Fruit fly (Drosophila melanogaster): ENCODE data around the gene CG11248.

Gene CG11248

dm6 chr3L:21634152-21634689 is 45.6 kb upstream of the CG11248 start, which contains the start of gene MED1 (continued):
- TF ChIP-seq crol (GFP tag; IDR thresholded peaks at IDR 0.05) (no peak), Rx (GFP tag; IDR thresholded peaks at IDR 0.05) (no peak), bigmax (GFP tag; optimal IDR thresholded peaks at IDR 0.05) (no peak), CG2120 (GFP tag; optimal IDR thresholded peaks at IDR 0.05) (peak; percentile 3), phol (tag; optimal IDR thresholded peaks at IDR 0.05) (peak; percentile 99), CG2875 (GFP tag; optimal IDR thresholded peaks at IDR 0.05) (no peak), Chrac-16 (GFP tag; optimal IDR thresholded peaks at IDR 0.05) (no peak), zen (tag; optimal IDR thresholded peaks at IDR 0.05) (peak; percentile 29), CG4282 (GFP tag; optimal IDR thresholded peaks at IDR 0.05) (no peak), ac (GFP tag; optimal IDR thresholded peaks at IDR 0.05) (no peak), bcd (GFP tag; optimal IDR thresholded peaks at IDR 0.05) (no peak), wek (GFP tag; optimal IDR thresholded peaks at IDR 0.05) (no peak), CG11085 (GFP tag; IDR thresholded peaks at IDR 0.05) (no peak), vnd (GFP tag; IDR thresholded peaks at IDR 0.05; ENCODE audit: partially characterized antibody) (no peak), Elba2 (GFP tag; optimal IDR thresholded peaks at IDR 0.05) (no peak), CG1024 (GFP tag; IDR thresholded peaks at IDR 0.05) (peak; percentile 50), Rfx (GFP tag; IDR thresholded peaks at IDR 0.05) (peak; percentile 39; the same call in 1 of the 2 replicates), CG32767 (GFP tag; IDR thresholded peaks at IDR 0.05) (no peak), CG32772 (GFP tag; IDR thresholded peaks at IDR 0.05) (no peak), CG9797 (GFP tag; optimal IDR thresholded peaks at IDR 0.05) (peak; percentile 73), CG1603 (tag; optimal IDR thresholded peaks at IDR 0.05) (peak; percentile 69), NFAT (GFP tag; IDR thresholded peaks at IDR 0.05) (no peak), ash1 (GFP tag; optimal IDR thresholded peaks at IDR 0.05) (no peak), CoRest (tag; optimal IDR thresholded peaks at IDR 0.05) (peak; percentile 31), CG3281 (GFP tag; optimal IDR thresholded peaks at IDR 0.05) (no peak), btn (GFP tag; optimal IDR thresholded peaks at IDR 0.05) (no peak), E2f1 (GFP tag; IDR thresholded peaks at IDR 0.05) (no peak), nerfin-1 (tag; optimal IDR thresholded peaks at IDR 0.05) (peak; percentile 11), ssp (GFP tag; IDR thresholded peaks at IDR 0.05) (peak; percentile 93), ab (GFP tag; optimal IDR thresholded peaks at IDR 0.05) (no peak), oc (tag; optimal IDR thresholded peaks at IDR 0.05) (no peak), gsb (GFP tag; IDR thresholded peaks at IDR 0.05) (no peak), CG13894 (tag; optimal IDR thresholded peaks at IDR 0.05) (no peak), knrl (GFP tag; IDR thresholded peaks at IDR 0.05; ENCODE audit: partially characterized antibody) (no peak), HHEX (GFP tag; optimal IDR thresholded peaks at IDR 0.05) (no peak), CG14441 (GFP tag; IDR thresholded peaks at IDR 0.05) (no peak), CG12299 (tag; optimal IDR thresholded peaks at IDR 0.05) (no peak), pzg (GFP tag; optimal IDR thresholded peaks at IDR 0.05) (peak; percentile 71), CG4617 (GFP tag; optimal IDR thresholded peaks at IDR 0.05; ENCODE audit: borderline replicate concordance) (peak; percentile 47), CG5953 (GFP tag; IDR thresholded peaks at IDR 0.05) (no peak), MBD-R2 (GFP tag; IDR thresholded peaks at IDR 0.05) (peak; percentile 57), Dad (GFP tag; optimal IDR thresholded peaks at IDR 0.05) (no peak), Bgb (GFP tag; IDR thresholded peaks at IDR 0.05; ENCODE audit: partially characterized antibody) (no peak; the same call in 1 of the 2 replicates), H15 (GFP tag; IDR thresholded peaks at IDR 0.05) (no peak), sens (GFP tag) (no peak), gsb-n (tag; optimal IDR thresholded peaks at IDR 0.05) (no peak), CG3847 (GFP tag; IDR thresholded peaks at IDR 0.05) (peak; percentile 40), hbn (GFP tag; IDR thresholded peaks at IDR 0.05; ENCODE audit: partially characterized antibody) (no peak), CG12104 (GFP tag; optimal IDR thresholded peaks at IDR 0.05) (no peak), Tbp (GFP tag; optimal IDR thresholded peaks at IDR 0.05) (no peak), run (tag; optimal IDR thresholded peaks at IDR 0.05) (no peak)
